Worm (Caenorhabditis elegans) whole organism, L2 larva: ENCODE measurements around the gene mltn-5.

Experiments used
- F13H6.1 ChIP-seq: sonication (generic microtip); optimal IDR thresholded peaks from 2 replicates; lab custom pipeline; 2016; ENCODE audit warnings: missing genetic modification characterization, missing compliant biosample characterization
- R02D3.7 ChIP-seq: fragments of 150-350 bp; optimal IDR thresholded peaks from 2 replicates; lab custom pipeline; 2014; ENCODE audit warnings: missing biosample characterization, missing genetic modification characterization
- Y55F3AM.14 ChIP-seq: fragments of 200-800 bp; sonication (Bioruptor generic); optimal IDR thresholded peaks from 2 replicates; lab custom pipeline; 2018; ENCODE audit warnings: mild to moderate bottlenecking, missing genetic modification characterization, missing compliant biosample characterization
- ZK546.5 ChIP-seq: sonication (generic microtip); optimal IDR thresholded peaks from 2 replicates; lab custom pipeline; 2017; ENCODE audit warnings: missing biosample characterization, missing genetic modification characterization
- alr-1 ChIP-seq: fragments of 150-350 bp; optimal IDR thresholded peaks from 2 replicates; lab custom pipeline; 2014; ENCODE audit warnings: missing biosample characterization, missing genetic modification characterization
- ama-1 ChIP-seq: fragments of 150-350 bp; optimal IDR thresholded peaks from 2 replicates; lab custom pipeline; 2018; ENCODE audit warnings: inconsistent platforms
- ceh-16 ChIP-seq: fragments of 150-350 bp; optimal IDR thresholded peaks from 2 replicates; lab custom pipeline; 2014; ENCODE audit warnings: missing biosample characterization, missing genetic modification characterization
- ceh-82 ChIP-seq: fragments of 150-350 bp; optimal IDR thresholded peaks from 2 replicates; lab custom pipeline; 2014; ENCODE audit warnings: missing biosample characterization, missing genetic modification characterization
- crh-2 ChIP-seq: sonication (generic microtip); optimal IDR thresholded peaks from 2 replicates; lab custom pipeline; 2017; ENCODE audit warnings: missing biosample characterization, missing genetic modification characterization
- dmd-4 ChIP-seq: sonication (generic microtip); optimal IDR thresholded peaks from 2 replicates; lab custom pipeline; 2017; ENCODE audit warnings: missing biosample characterization, missing genetic modification characterization
- elt-1 ChIP-seq: fragments of 150-350 bp; optimal IDR thresholded peaks from 2 replicates; lab custom pipeline; 2014; ENCODE audit warnings: missing biosample characterization, missing genetic modification characterization
- fos-1 ChIP-seq: fragments of 150-350 bp; optimal IDR thresholded peaks from 2 replicates; lab custom pipeline; 2014; ENCODE audit warnings: missing biosample characterization, missing genetic modification characterization
- gmeb-1 ChIP-seq: fragments of 150-350 bp; optimal IDR thresholded peaks from 2 replicates; lab custom pipeline; 2014; ENCODE audit warnings: missing biosample characterization, missing genetic modification characterization
- lin-11 ChIP-seq: fragments of 150-350 bp; sonication (generic microtip); optimal IDR thresholded peaks from 2 replicates; lab custom pipeline; 2014; ENCODE audit warnings: missing biosample characterization, missing genetic modification characterization, inconsistent platforms, mixed read lengths
- lin-13 ChIP-seq: fragments of 150-350 bp; optimal IDR thresholded peaks from 2 replicates; lab custom pipeline; 2014; ENCODE audit warnings: missing biosample characterization, missing genetic modification reagents, missing genetic modification characterization
- lin-39 ChIP-seq: fragments of 150-350 bp; optimal IDR thresholded peaks from 2 replicates; lab custom pipeline; 2014; ENCODE audit warnings: missing biosample characterization, missing genetic modification reagents, missing genetic modification characterization
- lsy-2 ChIP-seq, 2 experiments: fragments of 150-350 bp in 1 of 2; sonication (generic microtip) in 1 of 2; optimal IDR thresholded peaks; 2 replicates each; lab custom pipeline; 2014 to 2017; ENCODE audit warnings: missing biosample characterization in 2 of 2, missing genetic modification characterization in 2 of 2
- mbf-1 ChIP-seq: sonication (generic microtip); optimal IDR thresholded peaks from 2 replicates; lab custom pipeline; 2017; ENCODE audit warnings: missing biosample characterization, missing genetic modification characterization
- nhr-129 ChIP-seq: fragments of 150-350 bp; optimal IDR thresholded peaks from 2 replicates; lab custom pipeline; 2014; ENCODE audit warnings: missing biosample characterization, missing genetic modification characterization
- nhr-21 ChIP-seq: fragments of 150-350 bp; optimal IDR thresholded peaks from 2 replicates; lab custom pipeline; 2014; ENCODE audit warnings: missing biosample characterization, missing genetic modification characterization
- nhr-25 ChIP-seq: fragments of 150-350 bp; sonication (generic microtip); optimal IDR thresholded peaks from 3 replicates; lab custom pipeline; 2014; ENCODE audit warnings: missing biosample characterization, missing genetic modification characterization
- nhr-6 ChIP-seq: fragments of 150-350 bp; optimal IDR thresholded peaks from 2 replicates; lab custom pipeline; 2014; ENCODE audit warnings: missing biosample characterization, missing genetic modification characterization
- sem-4 ChIP-seq: fragments of 150-350 bp; optimal IDR thresholded peaks from 2 replicates; lab custom pipeline; 2014; ENCODE audit warnings: missing biosample characterization, missing genetic modification reagents, missing genetic modification characterization
- skn-1 ChIP-seq: sonication (generic microtip); optimal IDR thresholded peaks from 2 replicates; lab custom pipeline; 2017; ENCODE audit warnings: missing biosample characterization, missing genetic modification characterization
- sma-9 ChIP-seq, 2 experiments: fragments of 150-350 bp in 1 of 2; sonication (generic microtip) in 1 of 2; optimal IDR thresholded peaks; 2 replicates each; lab custom pipeline; 2014 to 2016; ENCODE audit warnings: missing genetic modification characterization in 2 of 2, mild to moderate bottlenecking in 1 of 2, missing biosample characterization in 1 of 2, missing compliant biosample characterization in 1 of 2, missing genetic modification reagents in 1 of 2, moderate library complexity in 1 of 2
- snpc-4 ChIP-seq: fragments of 150-350 bp; optimal IDR thresholded peaks from 2 replicates; lab custom pipeline; 2014; ENCODE audit warnings: missing biosample characterization, missing genetic modification characterization
- unc-39 ChIP-seq: fragments of 150-350 bp; optimal IDR thresholded peaks from 2 replicates; lab custom pipeline; 2014; ENCODE audit warnings: missing biosample characterization, missing genetic modification characterization
- unc-55 ChIP-seq: fragments of 150-350 bp; sonication (generic microtip); optimal IDR thresholded peaks from 3 replicates; lab custom pipeline; 2014; ENCODE audit warnings: missing biosample characterization, missing genetic modification reagents, missing genetic modification characterization
- unc-62 ChIP-seq: fragments of 150-350 bp; optimal IDR thresholded peaks from 2 replicates; lab custom pipeline; 2014; ENCODE audit warnings: missing biosample characterization, missing genetic modification reagents, missing genetic modification characterization
- zag-1 ChIP-seq: fragments of 150-350 bp; optimal IDR thresholded peaks from 2 replicates; lab custom pipeline; 2014; ENCODE audit warnings: missing biosample characterization, missing genetic modification characterization
- ztf-11 ChIP-seq: sonication (generic microtip); optimal IDR thresholded peaks from 2 replicates; lab custom pipeline; 2017; ENCODE audit warnings: missing biosample characterization, missing genetic modification characterization
- ztf-4 ChIP-seq: fragments of 150-350 bp; optimal IDR thresholded peaks from 2 replicates; lab custom pipeline; 2014; ENCODE audit warnings: missing biosample characterization, missing genetic modification characterization

mltn-5 gene

ce11 chrII:13964325-13964724, 39.3 kb downstream of the mltn-5 start:
- TF ChIP-seq gmeb-1 (no peak), skn-1 (tag; lab: Kevin White, UChicago) (no peak), Y55F3AM.14 (GFP tag; lab: Kevin White, UChicago) (no peak), zag-1 (tag; lab: Kevin White, UChicago) (no peak), ZK546.5 (tag; lab: Kevin White, UChicago) (no peak), ama-1 (lab: Kevin White, UChicago) (no peak), lin-11 (tag; lab: Kevin White, UChicago) (no peak), alr-1 (tag; lab: Kevin White, UChicago) (no peak), unc-39 (no peak)

ce11 chrII:13966242-13966641, 41.2 kb downstream of the mltn-5 start, which contains the start of gene W07G1.7:
TSS of gene W07G1.7 (minus strand) at chrII:13966342.
- no peak for TF ChIP-seq unc-55 (GFP tag; lab: Kevin White, UChicago)
- TF ChIP-seq nhr-21 (tag; lab: Kevin White, UChicago): no peak
- TF ChIP-seq ztf-4 (tag; lab: Kevin White, UChicago): no peak
- no peak for TF ChIP-seq lin-13 (GFP tag; lab: Kevin White, UChicago)
- TF ChIP-seq lin-11 (tag; lab: Kevin White, UChicago): no peak

ce11 chrII:13968979-13969378, 44.0 kb downstream of the mltn-5 start, which contains the start of gene sre-43:
TSS of gene sre-43 (minus strand) at chrII:13969079.
- TF ChIP-seq crh-2 (tag; lab: Kevin White, UChicago): no peak
- TF ChIP-seq unc-55 (GFP tag; lab: Kevin White, UChicago): no peak
- TF ChIP-seq alr-1 (tag; lab: Kevin White, UChicago): no peak
- no peak for TF ChIP-seq unc-39
- no peak for TF ChIP-seq ceh-82 (tag; lab: Kevin White, UChicago)

ce11 chrII:13972199-13972598, 47.2 kb downstream of the mltn-5 start:
- TF ChIP-seq snpc-4 (tag; lab: Kevin White, UChicago) (no peak), F13H6.1 (tag; lab: Kevin White, UChicago) (no peak)

- TF ChIP-seq R02D3.7 (tag; lab: Kevin White, UChicago) (no peak), ceh-16 (tag; lab: Kevin White, UChicago) (no peak), nhr-25 (tag; lab: Kevin White, UChicago) (no peak), fos-1 (tag; lab: Kevin White, UChicago) (peak; percentile 45), lin-39 (no peak), dmd-4 (tag; lab: Kevin White, UChicago) (no peak), ztf-11 (tag; lab: Kevin White, UChicago) (no peak), snpc-4 (tag; lab: Kevin White, UChicago) (no peak), unc-39 (no peak), sem-4 (tag; lab: Kevin White, UChicago) (no peak), elt-1 (tag; lab: Kevin White, UChicago) (no peak), gmeb-1 (peak; percentile 3), unc-55 (GFP tag; lab: Kevin White, UChicago) (no peak), nhr-129 (tag; lab: Kevin White, UChicago) (no peak), ceh-82 (tag; lab: Kevin White, UChicago) (no peak), sma-9 (GFP tag; optimal IDR thresholded peaks at IDR 0.05; lab: Kevin White, UChicago) (no peak), sma-9 (tag; optimal IDR thresholded peaks at IDR 0.05; lab: Kevin White, UChicago) (no peak), zag-1 (tag; lab: Kevin White, UChicago) (no peak), unc-62 (no peak), nhr-6 (tag; lab: Kevin White, UChicago) (no peak), lsy-2 (tag; optimal IDR thresholded peaks at IDR 0.05; lab: Kevin White, UChicago) (peak in 1 of 2 experiments; percentile 24), skn-1 (tag; lab: Kevin White, UChicago) (peak; percentile 34), ztf-4 (tag; lab: Kevin White, UChicago) (no peak), mbf-1 (tag; lab: Kevin White, UChicago) (no peak)
These were observed 48.5 kb downstream of the mltn-5 start, which contains the start of gene Y39G8B.1 for ce11 chrII:13973514-13973913. TSS of gene Y39G8B.1 (minus strand) at chrII:13973812.

ce11 chrII:13974136-13974535, 49.1 kb downstream of the mltn-5 start:
- TF ChIP-seq gmeb-1 (no peak), lin-39 (no peak)
- TF ChIP-seq, all 48 proteins: peak for 0
